Worm (Caenorhabditis elegans): ENCODE results near the gene scrm-7.
A peak's percentile ranks its signal among the peaks of the same experiment; 100 is the strongest.
"Not testable (repeated sequence)": the region's sequence is repeated elsewhere in the genome, so short reads cannot be mapped to it uniquely, and the experiment has no call there.

scrm-7 gene

DNA sequence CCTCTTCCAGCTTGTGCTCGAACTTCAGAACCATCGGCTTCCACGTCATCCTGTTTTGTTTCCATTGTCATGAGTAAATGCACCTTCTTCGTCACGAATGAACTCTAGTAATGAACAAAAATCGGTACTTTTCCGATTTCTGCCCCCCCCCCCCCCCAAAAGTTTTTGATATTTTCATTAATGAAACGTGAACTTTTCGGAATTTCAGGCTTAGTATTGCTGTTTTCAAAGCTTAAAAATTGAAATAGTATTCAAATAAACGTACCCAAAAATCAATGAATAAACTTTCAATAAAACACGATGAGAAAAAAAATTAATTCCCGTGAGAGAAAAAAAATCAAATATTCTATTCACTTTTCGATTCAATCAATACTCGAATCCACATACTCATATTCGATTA lies at the start of gene scrm-7, which contains the start of gene Y50E8A.10:
Gene scrm-7, minus strand, starts transcription at position 101 of the 400 bp plus-strand sequence.
Gene Y50E8A.10, plus strand, starts transcription at position 353 of the 400 bp plus-strand sequence.
- TF ChIP-seq pqm-1 (tag; optimal IDR thresholded peaks at IDR 0.05) (no peak), lin-39 (tag; optimal IDR thresholded peaks at IDR 0.05) (no peak), ceh-16 (tag; optimal IDR thresholded peaks at IDR 0.05) (no peak), nhr-43 (tag; optimal IDR thresholded peaks at IDR 0.05; ENCODE audit: poor library complexity, severe bottlenecking) (no peak), ZK546.5 (tag; optimal IDR thresholded peaks at IDR 0.05) (no peak), ceh-82 (tag; optimal IDR thresholded peaks at IDR 0.05) (no peak), R02D3.7 (tag; optimal IDR thresholded peaks at IDR 0.05) (no peak), egl-27 (tag; optimal IDR thresholded peaks at IDR 0.05) (no peak), fkh-2 (tag; optimal IDR thresholded peaks at IDR 0.05) (no peak), nhr-237 (tag; optimal IDR thresholded peaks at IDR 0.05) (no peak), nhr-11 (tag; optimal IDR thresholded peaks at IDR 0.05) (no peak), nhr-25 (tag; optimal IDR thresholded peaks at IDR 0.05) (no peak), daf-12 (tag; optimal IDR thresholded peaks at IDR 0.05) (no peak), ztf-4 (tag; optimal IDR thresholded peaks at IDR 0.05) (no peak)

DNA sequence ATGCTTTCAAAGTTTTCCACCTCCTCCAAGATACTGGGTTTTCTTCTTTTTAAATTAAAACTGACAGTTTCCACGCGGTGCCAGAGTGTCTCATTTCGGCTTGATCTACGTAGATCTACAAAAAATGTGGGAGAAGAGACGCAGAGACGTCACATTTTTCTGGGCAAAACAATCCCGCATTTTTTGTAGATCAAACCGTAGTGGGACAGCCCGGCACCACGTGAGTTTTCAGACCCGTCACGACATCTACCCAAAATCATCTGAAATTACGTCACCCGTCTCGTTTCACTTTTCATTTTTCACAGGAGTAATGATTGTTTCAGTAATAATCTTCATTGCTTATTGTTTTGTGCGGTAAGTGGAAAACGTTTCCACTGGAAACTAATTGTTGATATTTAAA lies 48.9 kb upstream of the scrm-7 start:
- TF ChIP-seq pha-4 (tag; optimal IDR thresholded peaks at IDR 0.05) (no peak), ZK546.5 (tag; optimal IDR thresholded peaks at IDR 0.05) (no peak), elt-3 (tag; optimal IDR thresholded peaks at IDR 0.05) (no peak), fkh-10 (GFP tag; optimal IDR thresholded peaks at IDR 0.05) (no peak), lsy-12 (tag; optimal IDR thresholded peaks at IDR 0.05) (peak; percentile 14), nhr-25 (tag; optimal IDR thresholded peaks at IDR 0.05) (no peak), ceh-28 (tag; optimal IDR thresholded peaks at IDR 0.05) (no peak), ama-1 (optimal IDR thresholded peaks at IDR 0.05) (no peak), mdl-1 (tag; optimal IDR thresholded peaks at IDR 0.05) (no peak)

DNA sequence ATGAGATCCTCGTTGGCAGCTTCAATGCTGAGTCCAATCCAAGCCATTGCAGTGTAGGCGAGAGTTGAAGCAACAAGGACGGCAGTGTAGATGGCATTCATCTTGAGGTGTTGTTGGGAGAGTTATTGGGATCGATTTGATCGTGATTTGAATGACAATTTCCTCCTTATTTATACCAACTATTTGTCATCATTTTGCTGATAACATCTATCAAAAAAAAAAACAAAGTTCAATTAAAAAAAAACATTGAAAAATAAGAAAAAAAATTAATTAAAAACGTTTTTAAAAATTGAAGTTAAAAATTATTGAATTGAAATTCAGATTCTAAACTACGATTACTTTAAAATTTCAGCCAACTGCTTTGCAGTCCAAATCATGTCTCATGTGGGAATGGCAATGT lies 47.4 kb upstream of the scrm-7 start, which contains the start of gene nspa-8:
Gene nspa-8, minus strand, starts transcription at position 101 of the 400 bp plus-strand sequence.
- not testable (repeated sequence) for TF ChIP-seq mml-1 (tag; optimal IDR thresholded peaks at IDR 0.05); nhr-23 (tag; optimal IDR thresholded peaks at IDR 0.05); nhr-43 (tag; optimal IDR thresholded peaks at IDR 0.05; ENCODE audit: poor library complexity, severe bottlenecking)

DNA sequence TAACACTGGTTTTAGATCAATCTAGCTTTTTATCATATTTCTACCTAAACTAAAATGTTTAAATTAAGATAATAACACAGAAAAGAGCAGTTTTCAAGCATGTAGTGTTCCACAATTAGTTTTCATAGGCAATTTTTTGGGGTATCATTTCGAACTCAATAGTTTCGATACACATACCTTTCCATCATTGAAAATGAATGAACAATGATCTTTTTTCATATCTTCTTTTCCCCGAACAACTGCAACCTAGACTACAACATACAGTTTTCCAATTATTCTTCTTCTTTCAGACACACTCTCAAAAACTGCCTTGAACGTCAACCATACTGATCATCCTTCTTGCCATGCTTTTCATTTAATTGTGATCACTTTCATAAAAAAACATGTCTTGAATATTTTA lies 44.6 kb upstream of the scrm-7 start, which contains the start of gene W06A7.4:
Gene W06A7.4, plus strand, starts transcription at position 301 of the 400 bp plus-strand sequence.
- TF ChIP-seq fos-1 (tag; optimal IDR thresholded peaks at IDR 0.05) = no peak
- TF ChIP-seq nhr-28 (tag; optimal IDR thresholded peaks at IDR 0.05) = no peak
- TF ChIP-seq pqm-1 (tag; optimal IDR thresholded peaks at IDR 0.05) = no peak
- no peak for TF ChIP-seq ztf-4 (tag; optimal IDR thresholded peaks at IDR 0.05)
- TF ChIP-seq snpc-4 (tag; optimal IDR thresholded peaks at IDR 0.05) = no peak
- TF ChIP-seq egl-27 (tag; optimal IDR thresholded peaks at IDR 0.05) = no peak
- no peak for TF ChIP-seq fkh-10 (GFP tag; optimal IDR thresholded peaks at IDR 0.05)
- no peak for TF ChIP-seq unc-39 (tag; optimal IDR thresholded peaks at IDR 0.05)
- TF ChIP-seq eor-1 (tag; optimal IDR thresholded peaks at IDR 0.05) = no peak
- TF ChIP-seq R02D3.7 (tag; optimal IDR thresholded peaks at IDR 0.05) = no peak
- TF ChIP-seq nhr-23 (tag; optimal IDR thresholded peaks at IDR 0.05) = no peak
- no peak for TF ChIP-seq elt-2 (tag; optimal IDR thresholded peaks at IDR 0.05)
- TF ChIP-seq egl-5 (tag; optimal IDR thresholded peaks at IDR 0.05) = no peak
- no peak for TF ChIP-seq nhr-237 (tag; optimal IDR thresholded peaks at IDR 0.05)
- TF ChIP-seq ceh-9 (tag; optimal IDR thresholded peaks at IDR 0.05) = no peak
- TF ChIP-seq nhr-77 (tag; optimal IDR thresholded peaks at IDR 0.05) = no peak
- no peak for TF ChIP-seq lsy-12 (tag; optimal IDR thresholded peaks at IDR 0.05)

DNA sequence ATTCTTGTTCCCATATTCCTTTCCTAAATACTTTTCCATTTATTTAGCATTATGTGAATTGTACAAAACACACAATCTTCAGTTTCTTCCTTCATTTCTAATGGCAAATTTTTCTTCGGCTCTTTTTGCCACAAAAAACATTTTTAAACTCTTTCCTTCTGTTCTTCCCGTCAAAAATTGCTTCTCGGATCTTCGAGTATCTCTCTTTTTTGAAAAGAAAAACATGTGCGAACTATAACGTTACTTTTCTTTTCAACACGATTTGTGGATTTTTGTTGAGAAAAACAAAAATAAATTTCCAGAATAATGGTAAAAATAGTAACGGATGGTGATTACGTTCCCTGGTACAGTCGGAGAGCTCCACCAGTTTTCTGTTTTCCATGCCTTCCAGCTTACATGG lies 42.0 kb upstream of the scrm-7 start, which contains the start of gene W06A7.2:
Gene W06A7.2, plus strand, starts transcription at position 301 of the 400 bp plus-strand sequence.
- TF ChIP-seq elt-1 (tag; optimal IDR thresholded peaks at IDR 0.05) = no peak
- no peak for TF ChIP-seq ama-1 (optimal IDR thresholded peaks at IDR 0.05)
- TF ChIP-seq nhr-12 (tag; optimal IDR thresholded peaks at IDR 0.05) = no peak
- no peak for TF ChIP-seq tbx-2 (tag; optimal IDR thresholded peaks at IDR 0.05)
- no peak for TF ChIP-seq mdl-1 (tag; optimal IDR thresholded peaks at IDR 0.05)
- TF ChIP-seq skn-1 (tag; optimal IDR thresholded peaks at IDR 0.05) = no peak
- TF ChIP-seq ceh-9 (tag; optimal IDR thresholded peaks at IDR 0.05) = no peak
- no peak for TF ChIP-seq ceh-16 (tag; optimal IDR thresholded peaks at IDR 0.05)
- no peak for TF ChIP-seq egl-5 (tag; optimal IDR thresholded peaks at IDR 0.05)
- no peak for TF ChIP-seq nhr-67 (tag; optimal IDR thresholded peaks at IDR 0.05)
- no peak for TF ChIP-seq fos-1 (tag; optimal IDR thresholded peaks at IDR 0.05)
- no peak for TF ChIP-seq elt-2 (tag; optimal IDR thresholded peaks at IDR 0.05)
